Fruit fly (Drosophila melanogaster) Kc167 (cell line): Measurements from ENCODE around the gene CG14277.

Source experiments
- Myc ChIP-seq: fragments of >200 bp; optimal IDR thresholded peaks from 2 replicates; lab custom pipeline; 2017; ENCODE audit warnings: missing external identifiers
- h ChIP-seq: fragments of >200 bp; optimal IDR thresholded peaks from 3 replicates; lab custom pipeline; 2018; ENCODE audit warnings: missing external identifiers
- insv ChIP-seq: fragments of >200 bp; optimal IDR thresholded peaks from 3 replicates; lab custom pipeline; 2018; ENCODE audit warnings: missing external identifiers

DNA sequence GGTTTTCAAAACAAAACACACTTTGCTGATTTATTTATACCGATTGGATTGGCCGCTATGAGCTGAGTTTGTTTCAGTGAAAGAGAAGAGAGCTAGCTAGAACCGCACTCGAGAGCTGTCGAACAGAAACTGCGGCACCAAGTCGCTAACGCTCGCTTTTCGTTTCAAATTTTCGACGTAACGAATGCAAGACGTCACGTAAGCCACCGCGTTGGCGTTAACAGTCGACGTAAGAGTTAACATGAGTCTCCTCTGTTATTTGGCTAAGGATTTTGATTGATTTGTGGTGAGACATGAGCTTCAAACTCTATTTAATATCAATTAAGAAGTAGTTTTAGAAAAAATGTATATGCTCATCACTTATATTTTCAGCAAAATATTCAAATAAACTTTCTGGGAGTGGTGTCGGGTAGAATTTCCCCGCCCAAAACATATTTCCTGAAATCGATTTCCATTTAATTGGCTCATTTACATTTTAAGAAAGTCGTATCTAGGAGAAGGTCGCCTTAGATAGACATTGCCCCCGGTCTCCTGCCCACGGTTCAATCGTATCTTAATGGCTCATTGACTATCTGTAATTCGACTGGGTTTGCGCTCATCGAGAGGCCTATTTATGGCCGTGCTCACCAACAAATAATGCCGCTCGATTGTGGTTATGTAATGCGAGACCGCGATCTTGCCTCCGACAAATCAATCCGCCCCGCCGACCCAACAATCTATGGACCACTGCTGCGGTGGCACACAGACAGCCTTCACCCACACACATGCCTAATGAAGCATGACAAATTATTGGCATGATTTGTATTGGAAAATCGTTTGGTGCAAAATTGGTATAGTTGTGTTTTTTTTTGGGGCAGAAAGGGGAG lies 15.3 kb downstream of the CG14277 start, which contains the start of gene CG8086:
- TF ChIP-seq Myc (lab: Kevin White, UChicago): no peak
- TF ChIP-seq insv (lab: Kevin White, UChicago): no peak
- TF ChIP-seq h (lab: Kevin White, UChicago): no peak
